Worm (Caenorhabditis elegans): ENCODE measurements around the gene pcs-1.
A peak's percentile ranks its signal among the peaks of the same experiment; 100 is the strongest.

pcs-1 gene

DNA sequence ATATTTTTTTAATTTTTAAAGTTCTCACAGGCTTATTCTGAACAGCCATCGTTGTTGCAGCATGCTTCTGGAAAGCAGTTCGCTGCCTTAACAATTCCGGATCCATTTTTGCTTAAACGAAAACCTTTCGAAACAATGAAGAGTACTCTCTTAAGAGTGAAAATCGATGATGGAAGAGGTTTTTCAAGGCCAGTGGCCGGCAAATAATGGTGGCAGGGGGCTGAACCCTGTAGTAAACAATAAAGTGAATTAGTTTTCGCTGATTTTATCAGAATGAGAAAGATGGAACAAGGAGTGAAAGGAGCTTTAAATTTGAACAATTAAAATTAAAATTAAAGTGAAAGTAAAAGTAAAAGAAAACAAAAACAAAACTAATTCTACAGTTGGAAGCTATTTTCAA is 35.2 kb downstream of the pcs-1 start, which contains the start of gene gtf-2E2 (continued):
- peak; percentile 47 for TF ChIP-seq ceh-28 (tag; optimal IDR thresholded peaks at IDR 0.05)
- peak in 1 of 2 experiments; percentile 61 for TF ChIP-seq lsy-2 (tag; optimal IDR thresholded peaks at IDR 0.05)
- TF ChIP-seq daf-16 (GFP tag; optimal IDR thresholded peaks at IDR 0.05), result no peak
- TF ChIP-seq daf-16 (tag; optimal IDR thresholded peaks at IDR 0.05), result peak; percentile 68

DNA sequence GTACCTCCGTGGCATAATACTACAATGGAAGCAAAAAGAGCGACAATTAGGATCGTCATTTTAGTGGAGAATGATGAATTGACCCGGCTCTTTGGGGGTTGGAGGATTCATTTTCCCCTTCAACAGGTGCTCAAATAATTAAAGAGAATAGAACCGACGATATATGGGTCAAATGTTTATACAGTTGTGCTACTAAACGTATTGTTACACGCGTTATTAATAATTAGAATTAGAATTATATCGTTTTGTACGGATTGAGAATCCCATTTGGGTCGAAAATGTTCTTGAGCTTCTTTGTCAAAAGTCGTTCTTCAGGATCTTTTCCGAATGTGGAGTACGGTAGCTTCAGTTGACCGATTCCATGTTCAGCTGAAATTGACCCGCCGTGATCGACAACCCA is 38.8 kb downstream of the pcs-1 start, which contains the start of gene Y62F5A.9:
Y62F5A.9 (minus strand) TSS at position 101 of the 400 bp plus-strand sequence.
- TF ChIP-seq mdl-1 (tag; optimal IDR thresholded peaks at IDR 0.05) (no peak), D1046.2 (GFP tag; IDR thresholded peaks at IDR 0.05) (no peak), hmg-1.1 (GFP tag; IDR thresholded peaks at IDR 0.05) (no peak), dmd-8 (GFP tag; IDR thresholded peaks at IDR 0.05) (0 out of 2 replicates have a peak, but pooled peaks have one; percentile 5), daf-16 (GFP tag; optimal IDR thresholded peaks at IDR 0.05) (no peak), daf-16 (tag; optimal IDR thresholded peaks at IDR 0.05) (peak; percentile 32), nhr-41 (GFP tag; IDR thresholded peaks at IDR 0.05) (no peak), lim-7 (GFP tag; IDR thresholded peaks at IDR 0.05) (0 out of 2 replicates have a peak, but pooled peaks have one; percentile 10), lin-39 (tag; optimal IDR thresholded peaks at IDR 0.05) (no peak), F44E2.7 (GFP tag; IDR thresholded peaks at IDR 0.05) (no peak)

- TF ChIP-seq lir-3 (tag; optimal IDR thresholded peaks at IDR 0.05), result no peak
- no peak for TF ChIP-seq zip-2 (tag; optimal IDR thresholded peaks at IDR 0.05)
- no peak for TF ChIP-seq T26A8.4 (GFP tag; IDR thresholded peaks at IDR 0.05)
- no peak for TF ChIP-seq ztf-11 (tag; optimal IDR thresholded peaks at IDR 0.05)
- TF ChIP-seq mxl-2 (GFP tag; conservative IDR thresholded peaks at IDR 0.05), result no peak
- TF ChIP-seq lsy-2 (tag; optimal IDR thresholded peaks at IDR 0.05), result no peak
- no peak for TF ChIP-seq hif-1 (tag; optimal IDR thresholded peaks at IDR 0.05)
- no peak for TF ChIP-seq unc-39 (tag; optimal IDR thresholded peaks at IDR 0.05)
- TF ChIP-seq fos-1 (tag; optimal IDR thresholded peaks at IDR 0.05), result no peak
- no peak for TF ChIP-seq nhr-102 (tag; optimal IDR thresholded peaks at IDR 0.05)
- TF ChIP-seq ama-1 (optimal IDR thresholded peaks at IDR 0.05), result no peak
- TF ChIP-seq ztf-7 (tag; optimal IDR thresholded peaks at IDR 0.05), result no peak
- TF ChIP-seq nhr-11 (tag; optimal IDR thresholded peaks at IDR 0.05), result no peak
- TF ChIP-seq jun-1 (tag; optimal IDR thresholded peaks at IDR 0.05), result no peak
- TF ChIP-seq tag-97 (GFP tag; IDR thresholded peaks at IDR 0.05), result no peak
- no peak for TF ChIP-seq attf-4 (tag; optimal IDR thresholded peaks at IDR 0.05)
These were observed 39.9 kb downstream of the pcs-1 start for ce11 chrII:11537606-11538016.

DNA sequence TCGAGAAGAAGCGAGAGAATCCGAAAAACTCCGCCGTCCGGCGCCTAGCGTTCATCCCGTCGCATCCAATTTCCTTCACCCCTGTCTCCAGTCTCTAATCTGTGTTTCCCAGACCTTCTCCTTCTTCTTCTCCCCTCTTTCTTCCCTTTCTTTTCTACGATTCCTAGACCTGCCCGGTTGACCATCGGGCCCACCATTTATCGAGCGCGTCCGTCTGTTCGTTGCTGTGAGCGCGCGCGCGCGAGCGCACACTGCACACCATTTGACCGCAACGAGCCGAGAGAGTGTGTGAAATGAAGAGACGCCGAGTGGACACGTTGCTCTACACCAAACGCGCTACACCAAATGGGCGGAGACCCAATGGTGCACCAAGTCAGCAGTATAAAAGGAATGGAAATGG is 40.4 kb downstream of the pcs-1 start:
- TF ChIP-seq daf-19 (GFP tag; conservative IDR thresholded peaks at IDR 0.05), result no peak
- TF ChIP-seq spr-3 (GFP tag; optimal IDR thresholded peaks at IDR 0.05), result peak; percentile 9
- 0 out of 2 replicates have a peak, but pooled peaks have one; percentile 8 for TF ChIP-seq D1046.2 (GFP tag; IDR thresholded peaks at IDR 0.05)
- TF ChIP-seq set-16 (GFP tag; IDR thresholded peaks at IDR 0.05), result peak; percentile 82
- TF ChIP-seq Y105C5A.15 (GFP tag; IDR thresholded peaks at IDR 0.05), result no peak
- TF ChIP-seq unc-39 (tag; optimal IDR thresholded peaks at IDR 0.05), result no peak
- peak; percentile 73 for TF ChIP-seq lin-38 (GFP tag; IDR thresholded peaks at IDR 0.05)
- TF ChIP-seq hlh-11 (tag; optimal IDR thresholded peaks at IDR 0.05), result no peak
- peak; percentile 70 for TF ChIP-seq unc-130 (GFP tag; optimal IDR thresholded peaks at IDR 0.05)
- TF ChIP-seq mdl-1 (tag; optimal IDR thresholded peaks at IDR 0.05), result peak in 1 of 2 experiments; percentile 3
- no peak for TF ChIP-seq spr-1 (tag; optimal IDR thresholded peaks at IDR 0.05)
- peak; percentile 64; the same call in 1 of the 2 replicates for TF ChIP-seq Y48G9A.11 (GFP tag; IDR thresholded peaks at IDR 0.05)

- TF ChIP-seq zip-11 (GFP tag; IDR thresholded peaks at IDR 0.05) (no peak), aha-1 (tag) (peak; percentile 63)
These were observed 41.0 kb downstream of the pcs-1 start for ce11 chrII:11536505-11536904.
